Worm (Caenorhabditis elegans): ENCODE results near the gene dab-1.

The dab-1 gene

ce11 chrII:8216433-8216832 is 5.8 kb upstream of the dab-1 start, which contains the start of gene M110.3 (continued):
- TF ChIP-seq nhr-11 (tag; optimal IDR thresholded peaks at IDR 0.05) (no peak), F37D6.2 (tag; optimal IDR thresholded peaks at IDR 0.05) (no peak), F44E2.7 (GFP tag; IDR thresholded peaks at IDR 0.05) (no peak), gei-8 (GFP tag; optimal IDR thresholded peaks at IDR 0.05) (no peak), lin-29 (GFP tag; IDR thresholded peaks at IDR 0.05) (no peak), ceh-82 (tag; optimal IDR thresholded peaks at IDR 0.05) (no peak), aly-2 (tag; optimal IDR thresholded peaks at IDR 0.05) (no peak), dmd-8 (GFP tag; IDR thresholded peaks at IDR 0.05) (no peak), fkh-10 (GFP tag; optimal IDR thresholded peaks at IDR 0.05) (peak; percentile 45), snpc-1.2 (GFP tag; IDR thresholded peaks at IDR 0.05) (no peak), duxl-1 (tag; optimal IDR thresholded peaks at IDR 0.05; ENCODE audit: poor library complexity) (no peak), nhr-48 (tag; optimal IDR thresholded peaks at IDR 0.05) (no peak), daf-16 (GFP tag; optimal IDR thresholded peaks at IDR 0.05) (no peak), daf-16 (tag; optimal IDR thresholded peaks at IDR 0.05) (peak; percentile 37), dmd-9 (GFP tag; IDR thresholded peaks at IDR 0.05) (no peak), nhr-42 (GFP tag; IDR thresholded peaks at IDR 0.05) (no peak), spr-1 (tag; optimal IDR thresholded peaks at IDR 0.05) (no peak), D1046.2 (GFP tag; IDR thresholded peaks at IDR 0.05) (no peak), F10B5.3 (tag; optimal IDR thresholded peaks at IDR 0.05) (no peak), dmd-6 (GFP tag; IDR thresholded peaks at IDR 0.05) (no peak), nhr-10 (tag; optimal IDR thresholded peaks at IDR 0.05) (no peak), daf-19 (GFP tag; conservative IDR thresholded peaks at IDR 0.05) (no peak), ama-1 (optimal IDR thresholded peaks at IDR 0.05) (no peak), mxl-2 (GFP tag; conservative IDR thresholded peaks at IDR 0.05) (no peak), mes-2 (tag; optimal IDR thresholded peaks at IDR 0.05; ENCODE audit: poor library complexity, severe bottlenecking) (no peak), mxl-3 (GFP tag; optimal IDR thresholded peaks at IDR 0.05) (no peak), mdl-1 (tag; optimal IDR thresholded peaks at IDR 0.05) (no peak), lsy-2 (tag; optimal IDR thresholded peaks at IDR 0.05) (peak in 1 of 2 experiments; percentile 76), ceh-28 (tag; optimal IDR thresholded peaks at IDR 0.05) (peak; percentile 42), zfp-3 (GFP tag; conservative IDR thresholded peaks at IDR 0.05) (no peak), rbr-2 (tag; optimal IDR thresholded peaks at IDR 0.05) (peak; percentile 29), skn-1 (tag; optimal IDR thresholded peaks at IDR 0.05) (no peak), Y105C5A.15 (GFP tag; IDR thresholded peaks at IDR 0.05) (no peak), attf-4 (tag; optimal IDR thresholded peaks at IDR 0.05) (no peak), dve-1 (tag; optimal IDR thresholded peaks at IDR 0.05; ENCODE audit: insufficient read depth) (peak; percentile 25), nhr-28 (tag; optimal IDR thresholded peaks at IDR 0.05) (peak; percentile 17), Y5F2A.4 (GFP tag; optimal IDR thresholded peaks at IDR 0.05) (no peak), pqm-1 (tag; optimal IDR thresholded peaks at IDR 0.05) (no peak), F26F4.8 (GFP tag; conservative IDR thresholded peaks at IDR 0.05) (no peak), lir-3 (tag; optimal IDR thresholded peaks at IDR 0.05) (no peak), nhr-6 (tag; optimal IDR thresholded peaks at IDR 0.05) (no peak), ctbp-1 (GFP tag; IDR thresholded peaks at IDR 0.05) (no peak), ceh-62 (tag; optimal IDR thresholded peaks at IDR 0.05) (no peak), saeg-2 (GFP tag; IDR thresholded peaks at IDR 0.05) (no peak), lin-38 (GFP tag; IDR thresholded peaks at IDR 0.05) (0 out of 2 replicates have a peak, but pooled peaks have one; percentile 25), hlh-30 (tag; optimal IDR thresholded peaks at IDR 0.05; ENCODE audit: insufficient read depth) (peak; percentile 45), T20F7.1 (GFP tag; optimal IDR thresholded peaks at IDR 0.05) (no peak), lin-15B (tag; optimal IDR thresholded peaks at IDR 0.05) (no peak), T26A8.4 (GFP tag; IDR thresholded peaks at IDR 0.05) (no peak), lin-1 (GFP tag; IDR thresholded peaks at IDR 0.05) (no peak), jun-1 (tag; optimal IDR thresholded peaks at IDR 0.05) (no peak), R02D3.7 (tag; optimal IDR thresholded peaks at IDR 0.05) (peak; percentile 76), cey-2 (tag; optimal IDR thresholded peaks at IDR 0.05; ENCODE audit: borderline replicate concordance, insufficient read depth) (no peak)

All from whole organism, L4 larva.